Worm (Caenorhabditis elegans) whole organism, young adult: ENCODE measurements around the gene srt-55.

ENCODE experiments used
- B0035.1 ChIP-seq: sonication (generic microtip); optimal IDR thresholded peaks from 2 replicates; lab custom pipeline; 2016; ENCODE audit warnings: missing genetic modification characterization, mild to moderate bottlenecking, missing compliant biosample characterization, missing genotype, missing genetic modification reagents
- B0261.1 ChIP-seq: sonication (generic microtip); optimal IDR thresholded peaks from 2 replicates; lab custom pipeline; 2016; ENCODE audit warnings: mild to moderate bottlenecking, missing genetic modification characterization, moderate library complexity, missing compliant biosample characterization
- B0336.3 ChIP-seq: fragments of 200-800 bp; sonication (Bioruptor generic); IDR thresholded peaks from 2 replicates; pipeline ENCODE4 v1.3.6; 2022; ENCODE audit warnings: missing genetic modification characterization, missing compliant biosample characterization
- D2030.7 ChIP-seq: fragments of 200-800 bp; sonication (Bioruptor generic); IDR thresholded peaks from 2 replicates; pipeline ENCODE4 v1.3.6; 2022; ENCODE audit warnings: missing genetic modification reagents, missing genetic modification characterization, missing compliant biosample characterization
- F33H1.4 ChIP-seq: fragments of 200-800 bp; sonication (Bioruptor generic); IDR thresholded peaks from 2 replicates; pipeline ENCODE4 v1.3.6; 2022; ENCODE audit warnings: missing genetic modification reagents, missing genetic modification characterization, missing compliant biosample characterization
- F49E8.2 ChIP-seq: sonication (generic microtip); optimal IDR thresholded peaks from 3 replicates; lab custom pipeline; 2017; ENCODE audit warnings: missing genetic modification characterization, mild to moderate bottlenecking, missing compliant biosample characterization, antibody characterized with exemption, moderate library complexity; ENCODE audit not compliant: insufficient read depth
- F52B5.7 ChIP-seq: sonication (generic microtip); optimal IDR thresholded peaks from 2 replicates; lab custom pipeline; 2016; ENCODE audit warnings: mild to moderate bottlenecking, missing genetic modification characterization, missing compliant biosample characterization
- K11D2.4 ChIP-seq: fragments of 200-800 bp; sonication (Bioruptor generic); IDR thresholded peaks from 2 replicates; pipeline ENCODE4 v1.3.6; 2022; ENCODE audit warnings: missing genetic modification reagents, missing genetic modification characterization, missing compliant biosample characterization
- K12H6.12 ChIP-seq: fragments of 200-800 bp; sonication (Bioruptor generic); optimal IDR thresholded peaks from 2 replicates; lab custom pipeline; 2018; ENCODE audit warnings: mild to moderate bottlenecking, missing genetic modification characterization, missing compliant biosample characterization
- Y53F4B.3 ChIP-seq: fragments of 200-800 bp; sonication (Bioruptor generic); IDR thresholded peaks from 2 replicates; pipeline ENCODE4 v1.3.6; 2022; ENCODE audit warnings: missing genetic modification reagents, missing genetic modification characterization, missing compliant biosample characterization
- Y67H2A.10 ChIP-seq: fragments of 200-800 bp; sonication (Bioruptor generic); conservative IDR thresholded peaks from 2 replicates; pipeline ENCODE4 v1.3.6; 2022; ENCODE audit warnings: missing genetic modification reagents, missing genetic modification characterization, missing compliant biosample characterization
- Y95B8A.8 ChIP-seq: fragments of 200-800 bp; sonication (Bioruptor generic); IDR thresholded peaks from 2 replicates; pipeline ENCODE4 v1.3.6; 2022; ENCODE audit warnings: missing genetic modification reagents, missing genetic modification characterization, missing compliant biosample characterization
- ZK185.1 ChIP-seq: sonication (generic microtip); optimal IDR thresholded peaks from 2 replicates; lab custom pipeline; 2016; ENCODE audit warnings: mild to moderate bottlenecking, missing genetic modification characterization, missing compliant biosample characterization; ENCODE audit not compliant: poor library complexity, severe bottlenecking
- akir-1 ChIP-seq: fragments of 200-800 bp; sonication (Bioruptor generic); optimal IDR thresholded peaks from 2 replicates; lab custom pipeline; 2018; ENCODE audit warnings: mild to moderate bottlenecking, missing genetic modification characterization, moderate library complexity, missing compliant biosample characterization
- ama-1 ChIP-seq, 3 experiments: fragments of 150-350 bp in 1 of 3; sonication (generic microtip) in 2 of 3; optimal IDR thresholded peaks; 2 replicates each; lab custom pipeline; 2014 to 2018; ENCODE audit warnings: missing biosample characterization in 2 of 3, missing genetic modification characterization in 2 of 3, missing genetic modification reagents in 2 of 3
- aptf-2 ChIP-seq: fragments of 200-800 bp; sonication (Bioruptor generic); conservative IDR thresholded peaks from 2 replicates; pipeline ENCODE4 v1.3.6; 2022; ENCODE audit warnings: missing genetic modification reagents, missing genetic modification characterization, missing compliant biosample characterization
- attf-6 ChIP-seq: fragments of 200-800 bp; sonication (Bioruptor generic); IDR thresholded peaks from 2 replicates; pipeline ENCODE4 v1.3.6; 2022; ENCODE audit warnings: missing genetic modification reagents, missing genetic modification characterization, missing compliant biosample characterization
- cebp-1 ChIP-seq, 2 experiments: fragments of 200-800 bp in 1 of 2; sonication (Bioruptor generic) in 1 of 2; sonication (generic microtip) in 1 of 2; IDR thresholded peaks in 1 of 2; optimal IDR thresholded peaks in 1 of 2; 2 replicates each; pipeline versions ENCODE4 v1.3.6 to Lab custom; 2017 to 2022; ENCODE audit warnings: missing compliant biosample characterization in 2 of 2, missing genetic modification characterization in 2 of 2, mild to moderate bottlenecking in 1 of 2, missing genetic modification reagents in 1 of 2, moderate library complexity in 1 of 2
- ceh-40 ChIP-seq: fragments of 200-800 bp; sonication (Bioruptor generic); IDR thresholded peaks from 2 replicates; pipeline ENCODE4 v1.3.6; 2022; ENCODE audit warnings: missing genetic modification characterization, missing compliant biosample characterization
- ceh-91 ChIP-seq: fragments of 200-800 bp; sonication (Bioruptor generic); IDR thresholded peaks from 2 replicates; pipeline ENCODE4 v1.3.6; 2022; ENCODE audit warnings: missing genetic modification reagents, missing genetic modification characterization, missing compliant biosample characterization
- egl-18 ChIP-seq: fragments of 200-800 bp; sonication (Bioruptor generic); IDR thresholded peaks from 2 replicates; pipeline ENCODE4 v1.3.6; 2022; ENCODE audit warnings: missing genetic modification reagents, missing genetic modification characterization, missing compliant biosample characterization
- ekl-4 ChIP-seq: fragments of 200-800 bp; sonication (Bioruptor generic); IDR thresholded peaks from 2 replicates; pipeline ENCODE4 v1.3.6; 2022; ENCODE audit warnings: missing genetic modification reagents, missing genetic modification characterization, missing compliant biosample characterization
- lin-26 ChIP-seq: fragments of 200-800 bp; sonication (Bioruptor generic); IDR thresholded peaks from 2 replicates; pipeline ENCODE4 v1.3.6; 2022; ENCODE audit warnings: missing genetic modification reagents, missing genetic modification characterization, missing compliant biosample characterization
- lin-40 ChIP-seq: sonication (generic microtip); optimal IDR thresholded peaks from 2 replicates; lab custom pipeline; 2016; ENCODE audit warnings: missing genetic modification characterization, mild to moderate bottlenecking, missing compliant biosample characterization, missing genotype, missing genetic modification reagents
- lin-54 ChIP-seq: fragments of 200-800 bp; sonication (Bioruptor generic); optimal IDR thresholded peaks from 2 replicates; lab custom pipeline; 2018; ENCODE audit warnings: mild to moderate bottlenecking, missing genetic modification characterization, missing compliant biosample characterization
- madf-3 ChIP-seq: fragments of 200-800 bp; sonication (Bioruptor generic); IDR thresholded peaks from 2 replicates; pipeline ENCODE4 v1.3.6; 2022; ENCODE audit warnings: missing genetic modification reagents, missing genetic modification characterization, missing compliant biosample characterization
- madf-8 ChIP-seq: fragments of 200-800 bp; sonication (Bioruptor generic); conservative IDR thresholded peaks from 2 replicates; pipeline ENCODE4 v1.3.6; 2022; ENCODE audit warnings: missing genetic modification reagents, missing genetic modification characterization, missing compliant biosample characterization
- mes-4 ChIP-seq: sonication (generic microtip); optimal IDR thresholded peaks from 2 replicates; lab custom pipeline; 2016; ENCODE audit warnings: missing genotype, missing genetic modification characterization, missing compliant biosample characterization
- nfya-1 ChIP-seq: sonication (generic microtip); optimal IDR thresholded peaks from 2 replicates; lab custom pipeline; 2017; ENCODE audit warnings: antibody characterized with exemption, missing compliant biosample characterization, missing genetic modification characterization, borderline replicate concordance; ENCODE audit not compliant: insufficient read depth
- nfya-2 ChIP-seq: fragments of 200-800 bp; sonication (Bioruptor generic); IDR thresholded peaks from 2 replicates; pipeline ENCODE4 v1.3.6; 2022; ENCODE audit warnings: missing genetic modification reagents, missing genetic modification characterization, missing compliant biosample characterization
- nhr-90 ChIP-seq: sonication (generic microtip); optimal IDR thresholded peaks from 2 replicates; lab custom pipeline; 2016; ENCODE audit warnings: missing genotype, mild to moderate bottlenecking, missing genetic modification characterization, missing compliant biosample characterization
- pbrm-1 ChIP-seq: fragments of 200-800 bp; sonication (Bioruptor generic); IDR thresholded peaks from 2 replicates; pipeline ENCODE4 v1.3.6; 2022; ENCODE audit warnings: missing genetic modification reagents, missing genetic modification characterization, missing compliant biosample characterization
- rcor-1 ChIP-seq: fragments of 200-800 bp; sonication (Bioruptor generic); IDR thresholded peaks from 2 replicates; pipeline ENCODE4 v1.3.6; 2022; ENCODE audit warnings: missing genetic modification reagents, missing genetic modification characterization, missing compliant biosample characterization
- rec-8 ChIP-seq, 2 experiments: sonication (generic microtip); optimal IDR thresholded peaks; 2 replicates each; lab custom pipeline; 2016; ENCODE audit warnings: mild to moderate bottlenecking in 2 of 2, missing genetic modification characterization in 2 of 2, missing genetic modification reagents in 2 of 2, missing genotype in 2 of 2, missing biosample characterization in 1 of 2, missing compliant biosample characterization in 1 of 2, moderate library complexity in 1 of 2
- sea-2 ChIP-seq: fragments of 200-800 bp; sonication (Bioruptor generic); IDR thresholded peaks from 2 replicates; pipeline ENCODE4 v1.3.6; 2022; ENCODE audit warnings: missing genetic modification characterization, missing compliant biosample characterization
- snpc-4 ChIP-seq, 5 experiments: fragments of 150-350 bp in 1 of 5; sonication (generic microtip) in 4 of 5; optimal IDR thresholded peaks; 2 replicates each; lab custom pipeline; 2014 to 2018; ENCODE audit warnings: missing genetic modification characterization in 5 of 5, missing biosample characterization in 3 of 5, antibody characterized with exemption in 2 of 5, mild to moderate bottlenecking in 2 of 5, missing compliant biosample characterization in 2 of 5, missing genotype in 2 of 5, moderate library complexity in 2 of 5, missing genetic modification reagents in 1 of 5
- tbx-9 ChIP-seq: sonication (generic microtip); optimal IDR thresholded peaks from 2 replicates; lab custom pipeline; 2016; ENCODE audit warnings: borderline replicate concordance, missing genetic modification characterization, inconsistent platforms, missing compliant biosample characterization
- xnd-1 ChIP-seq: sonication (generic microtip); optimal IDR thresholded peaks from 2 replicates; lab custom pipeline; 2016; ENCODE audit warnings: missing genotype, missing genetic modification reagents, missing genetic modification characterization, missing compliant biosample characterization
- ztf-6 ChIP-seq: fragments of 200-800 bp; sonication (Bioruptor generic); IDR thresholded peaks from 2 replicates; pipeline ENCODE4 v1.3.6; 2022; ENCODE audit warnings: missing genetic modification reagents, missing genetic modification characterization, missing compliant biosample characterization

The srt-55 gene

DNA sequence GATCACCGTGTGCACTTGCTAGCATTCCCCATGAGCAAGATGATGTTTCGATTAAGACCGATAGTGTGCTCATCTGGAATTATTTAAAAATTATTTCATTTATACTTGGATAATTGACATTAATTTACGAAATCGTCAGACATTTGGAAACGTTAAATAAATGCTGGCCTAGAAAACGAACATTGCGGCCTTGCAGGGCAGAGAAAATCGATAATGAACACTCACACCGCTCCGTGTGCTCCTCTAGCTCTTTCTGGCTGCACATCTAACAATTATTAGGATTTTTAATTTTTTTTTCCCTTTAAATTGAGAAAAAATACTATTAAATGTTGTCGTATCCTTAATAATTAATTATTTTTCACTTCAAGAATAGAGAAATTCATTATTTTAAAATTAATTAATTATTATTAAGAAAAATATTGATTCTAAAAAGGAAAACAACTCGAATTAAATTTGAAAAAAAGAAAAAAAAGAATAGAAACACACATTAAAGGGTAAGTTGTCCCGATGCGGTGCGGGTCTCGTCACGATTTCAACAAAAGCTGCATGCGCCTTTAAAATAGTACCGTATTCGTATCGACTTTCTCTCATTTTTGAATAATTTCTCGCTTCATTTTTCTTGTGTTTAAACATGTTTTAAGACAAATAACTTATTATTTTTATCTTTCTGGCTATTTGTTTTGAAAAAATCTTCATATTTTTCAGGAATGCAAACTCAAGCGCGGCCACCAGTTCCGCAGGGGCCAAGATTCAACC is 14.0 kb upstream of the srt-55 start, which contains the start of the genes gtf-2H3 and ham-3 (continued):
- TF ChIP-seq K12H6.12: no peak
- TF ChIP-seq xnd-1 (tag; lab: Kevin White, UChicago): peak; percentile 68
- TF ChIP-seq ceh-91 (GFP tag; lab: Robert Waterston, UW): peak; percentile 50; the same call in 1 of the 2 replicates
- TF ChIP-seq cebp-1 (GFP tag; IDR thresholded peaks at IDR 0.05; lab: Robert Waterston, UW): no peak
- TF ChIP-seq cebp-1 (tag; optimal IDR thresholded peaks at IDR 0.05; lab: Kevin White, UChicago): peak; percentile 13
- TF ChIP-seq F33H1.4 (GFP tag; lab: Robert Waterston, UW): peak; percentile 90
- peak; percentile 33; the same call in 1 of the 2 replicates for TF ChIP-seq madf-8 (GFP tag; lab: Robert Waterston, UW)
- no peak for TF ChIP-seq attf-6 (GFP tag; lab: Robert Waterston, UW)
- TF ChIP-seq lin-54: peak; percentile 15

DNA sequence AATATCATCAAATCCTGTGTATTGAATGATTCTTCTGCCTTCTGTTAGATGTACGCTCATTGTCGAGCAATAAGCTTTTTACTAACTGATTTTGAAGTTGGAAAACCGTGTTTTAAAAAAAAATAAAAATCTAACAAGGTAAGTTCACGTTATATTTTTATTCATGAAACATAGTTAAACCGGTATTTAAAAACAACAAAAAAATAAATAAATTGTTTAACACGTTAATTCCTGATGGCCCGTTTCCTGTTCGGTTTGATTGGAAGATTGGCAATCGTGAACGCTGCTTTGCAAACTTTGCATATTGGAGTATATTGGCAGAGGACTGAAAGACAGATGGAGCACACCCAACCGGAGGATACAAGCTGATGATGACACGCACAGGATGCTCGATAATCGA is 12.5 kb upstream of the srt-55 start, which contains the start of gene ZK1128.3:
Gene ZK1128.3 (minus strand): TSS at position 101 of the 400 bp plus-strand sequence.
- TF ChIP-seq ZK185.1 (tag; lab: Kevin White, UChicago): no peak
- TF ChIP-seq Y53F4B.3 (GFP tag; lab: Robert Waterston, UW): no peak
- TF ChIP-seq sea-2 (GFP tag; lab: Robert Waterston, UW): no peak
- no peak for TF ChIP-seq nhr-90 (tag; lab: Kevin White, UChicago)

DNA sequence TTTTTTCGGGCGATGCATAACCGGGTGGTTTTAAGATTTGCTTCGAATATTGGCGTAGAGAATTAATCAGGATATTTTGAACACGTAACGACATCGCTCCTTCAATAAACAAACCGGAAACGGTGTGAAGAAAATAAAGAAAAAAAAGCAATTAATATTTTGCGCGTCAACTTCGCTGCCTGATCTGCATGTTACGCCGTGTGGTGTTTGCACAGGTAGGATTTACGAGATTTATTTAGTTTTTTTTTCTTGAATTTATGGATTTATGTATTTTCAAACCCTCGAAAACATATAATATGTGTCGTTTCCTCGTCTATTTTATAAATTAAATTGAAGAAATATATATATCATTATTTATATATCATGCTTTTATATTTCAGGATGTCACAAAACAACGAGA is 8.4 kb upstream of the srt-55 start, which contains the start of the genes ZK1128.1 and mett-10:
Gene ZK1128.1 (minus strand): TSS at position 99 of the 400 bp plus-strand sequence.
Gene mett-10 (plus strand): TSS at position 375 of the 400 bp plus-strand sequence.
- TF ChIP-seq Y95B8A.8 (GFP tag; lab: Robert Waterston, UW): no peak
- no peak for TF ChIP-seq attf-6 (GFP tag; lab: Robert Waterston, UW)
- no peak for TF ChIP-seq ztf-6 (GFP tag; lab: Robert Waterston, UW)
- TF ChIP-seq Y67H2A.10 (GFP tag; lab: Robert Waterston, UW): no peak
- no peak for TF ChIP-seq ceh-40
- no peak for TF ChIP-seq rcor-1
- TF ChIP-seq akir-1 (GFP tag; lab: Kevin White, UChicago): no peak
- no peak for TF ChIP-seq aptf-2 (GFP tag; lab: Robert Waterston, UW)
- no peak for TF ChIP-seq madf-8 (GFP tag; lab: Robert Waterston, UW)
- TF ChIP-seq egl-18: no peak
- no peak for TF ChIP-seq Y53F4B.3 (GFP tag; lab: Robert Waterston, UW)
- TF ChIP-seq madf-3: no peak
- TF ChIP-seq tbx-9 (tag; lab: Kevin White, UChicago): no peak
- TF ChIP-seq ekl-4 (GFP tag; lab: Robert Waterston, UW): no peak
- no peak for TF ChIP-seq B0336.3
- no peak for TF ChIP-seq F49E8.2 (tag; lab: Kevin White, UChicago)

DNA sequence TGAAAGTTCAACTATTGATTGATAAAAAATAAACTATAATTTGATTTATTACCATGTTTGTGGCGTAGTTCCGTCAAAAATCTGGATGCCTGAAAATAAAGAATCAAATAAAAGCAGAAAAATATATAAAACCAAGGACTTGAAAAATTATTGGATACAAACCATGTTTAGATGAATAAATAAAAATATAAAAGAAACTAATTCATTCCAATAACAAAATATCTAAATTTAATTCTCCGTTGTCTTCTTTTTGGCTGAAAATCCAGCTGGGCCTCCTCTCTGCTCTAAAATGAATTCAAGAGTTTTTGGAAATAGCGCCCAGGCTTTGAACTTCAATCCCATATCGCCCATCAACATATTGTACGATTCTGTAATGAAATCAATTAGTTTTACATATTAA is 6.7 kb upstream of the srt-55 start, which contains the start of gene vps-29:
Gene vps-29 (minus strand): TSS at position 101 of the 400 bp plus-strand sequence.
- TF ChIP-seq ZK185.1 (tag; lab: Kevin White, UChicago) (no peak), K11D2.4 (GFP tag; lab: Robert Waterston, UW) (no peak), rec-8 (tag; optimal IDR thresholded peaks at IDR 0.05; lab: Kevin White, UChicago) (no peak), lin-26 (GFP tag; lab: Robert Waterston, UW) (no peak), sea-2 (GFP tag; lab: Robert Waterston, UW) (no peak), mes-4 (tag; lab: Kevin White, UChicago) (no peak), D2030.7 (GFP tag; lab: Robert Waterston, UW) (no peak), snpc-4 (GFP tag; optimal IDR thresholded peaks at IDR 0.05; lab: Kevin White, UChicago) (no peak), snpc-4 (tag; optimal IDR thresholded peaks at IDR 0.05; lab: Kevin White, UChicago) (no peak), F52B5.7 (tag; lab: Kevin White, UChicago) (no peak), ama-1 (optimal IDR thresholded peaks at IDR 0.05; lab: Kevin White, UChicago) (no peak), ama-1 (GFP tag; optimal IDR thresholded peaks at IDR 0.05; lab: Kevin White, UChicago) (no peak), lin-40 (tag; lab: Kevin White, UChicago) (no peak), aptf-2 (GFP tag; lab: Robert Waterston, UW) (no peak), nfya-2 (GFP tag; lab: Robert Waterston, UW) (no peak), nfya-1 (no peak), B0035.1 (no peak), B0261.1 (tag; lab: Kevin White, UChicago) (no peak), pbrm-1 (GFP tag; lab: Robert Waterston, UW) (no peak)
